Fruit fly (Drosophila melanogaster) whole organism, adult: ENCODE results near the gene Mnr.

Experiments used
- CG12768 ChIP-seq: fragments of 200-800 bp; sonication (Bioruptor generic); optimal IDR thresholded peaks from 2 replicates; lab custom pipeline; 2017; ENCODE audit warnings: missing biosample characterization, missing genetic modification characterization, mild to moderate bottlenecking, moderate library complexity, missing genetic modification reagents
- CG14711 ChIP-seq: fragments of 200-800 bp; sonication (Bioruptor generic); optimal IDR thresholded peaks from 2 replicates; lab custom pipeline; 2018; ENCODE audit warnings: missing biosample characterization, mild to moderate bottlenecking, missing genetic modification characterization, moderate library complexity
- CG1620 ChIP-seq: fragments of 200-800 bp; sonication (Bioruptor generic); optimal IDR thresholded peaks from 2 replicates; lab custom pipeline; 2016; ENCODE audit warnings: missing biosample characterization, missing genetic modification characterization
- CG7101 ChIP-seq: fragments of 200-800 bp; sonication (Bioruptor generic); optimal IDR thresholded peaks from 2 replicates; lab custom pipeline; 2018; ENCODE audit warnings: missing biosample characterization, mild to moderate bottlenecking, missing genetic modification characterization, moderate library complexity
- Crg-1 ChIP-seq: fragments of 200-800 bp; sonication (Bioruptor generic); optimal IDR thresholded peaks from 2 replicates; lab custom pipeline; 2016; ENCODE audit warnings: missing biosample characterization, missing genetic modification characterization
- Hr96 ChIP-seq: fragments of 200-800 bp; sonication (Bioruptor generic); optimal IDR thresholded peaks from 2 replicates; lab custom pipeline; 2016; ENCODE audit warnings: missing biosample characterization, missing genetic modification characterization
- Mnt ChIP-seq: fragments of 200-800 bp; sonication (Bioruptor generic); optimal IDR thresholded peaks from 2 replicates; lab custom pipeline; 2016; ENCODE audit warnings: missing biosample characterization, mild to moderate bottlenecking, missing genetic modification characterization
- kay ChIP-seq: fragments of 200-800 bp; sonication (Bioruptor generic); peaks from one replicate; lab custom pipeline; 2016; ENCODE audit warnings: missing biosample characterization, missing genetic modification characterization, borderline replicate concordance
- ovo ChIP-seq: fragments of 200-800 bp; sonication (Bioruptor generic); optimal IDR thresholded peaks from 2 replicates; lab custom pipeline; 2016; ENCODE audit warnings: missing biosample characterization, missing genetic modification characterization
- pad ChIP-seq: fragments of 200-800 bp; sonication (Bioruptor generic); optimal IDR thresholded peaks from 3 replicates; lab custom pipeline; 2017; ENCODE audit warnings: missing biosample characterization, missing genetic modification characterization, mild to moderate bottlenecking, moderate library complexity, missing genetic modification reagents
- toe ChIP-seq: fragments of 200-800 bp; sonication (Bioruptor generic); optimal IDR thresholded peaks from 2 replicates; lab custom pipeline; 2016; ENCODE audit warnings: missing biosample characterization, missing genetic modification characterization

dm6 chrX:21322289-21322981 is 41.5 kb upstream of the Mnr start:
- TF ChIP-seq CG1620 (GFP tag; lab: Kevin White, UChicago) (no peak), pad (GFP tag; lab: Kevin White, UChicago) (peak; percentile 62), CG14711 (tag; lab: Kevin White, UChicago) (peak; percentile 64), CG7101 (no peak), CG12768 (no peak), toe (peak; percentile 48), Mnt (GFP tag; lab: Kevin White, UChicago) (no peak), Hr96 (GFP tag; lab: Kevin White, UChicago) (no peak), ovo (no peak), Crg-1 (GFP tag; lab: Kevin White, UChicago) (no peak), kay (GFP tag; lab: Kevin White, UChicago) (no peak)
